Worm (Caenorhabditis elegans): Measurements from ENCODE around the gene iars-1.

The iars-1 gene

DNA sequence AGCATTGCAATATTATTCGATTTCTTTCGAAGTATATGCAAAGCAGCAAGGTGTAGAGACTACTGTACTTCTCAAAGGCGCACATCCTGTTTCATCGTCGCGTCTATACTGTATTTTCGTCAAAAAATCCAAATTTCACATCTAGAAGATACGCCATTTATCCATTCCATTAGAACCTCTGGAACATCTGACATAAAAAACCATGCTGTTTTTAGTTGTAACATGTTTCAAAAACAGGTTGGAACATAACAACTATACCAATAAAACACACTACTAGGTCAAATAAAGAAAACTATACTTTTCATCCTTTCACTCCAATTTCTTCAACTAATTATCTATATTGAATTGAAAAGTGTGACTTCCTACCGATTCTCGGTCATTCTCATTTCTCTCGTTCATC is 8.1 kb upstream of the iars-1 start, which contains the start of gene ugt-59:
Gene ugt-59, plus strand, starts transcription at position 301 of the 400 bp plus-strand sequence.
- TF ChIP-seq skn-1 (tag; optimal IDR thresholded peaks at IDR 0.05) (no peak), egl-5 (tag; optimal IDR thresholded peaks at IDR 0.05) (no peak), pha-4 (tag; optimal IDR thresholded peaks at IDR 0.05) (no peak), nhr-237 (tag; optimal IDR thresholded peaks at IDR 0.05) (no peak), fos-1 (tag; optimal IDR thresholded peaks at IDR 0.05) (no peak), aly-2 (tag; optimal IDR thresholded peaks at IDR 0.05) (no peak)

DNA sequence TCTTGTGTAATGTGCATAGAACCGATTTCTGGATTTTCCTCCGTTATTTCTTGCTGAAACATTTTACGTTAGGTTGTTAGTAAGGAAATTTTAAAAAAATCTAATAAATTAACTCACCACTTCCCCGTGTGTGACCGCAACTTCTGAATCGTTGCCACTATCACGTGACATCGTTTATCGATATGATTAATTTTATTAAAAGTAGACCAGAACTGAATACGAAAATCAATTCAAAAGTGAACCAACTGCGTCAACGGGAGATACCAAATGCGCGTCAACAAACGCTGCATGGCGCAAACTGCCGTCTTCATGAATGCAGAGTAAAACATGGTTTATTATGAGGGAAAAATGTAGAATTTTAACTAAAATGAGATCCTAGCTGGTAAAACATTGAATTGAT is 2.4 kb upstream of the iars-1 start, which contains the start of gene sir-2.1:
Gene sir-2.1, minus strand, starts transcription at position 212 of the 400 bp plus-strand sequence.
- TF ChIP-seq nhr-76 (tag; optimal IDR thresholded peaks at IDR 0.05) (no peak), lin-15B (tag; optimal IDR thresholded peaks at IDR 0.05) (peak; percentile 58), nhr-12 (tag; optimal IDR thresholded peaks at IDR 0.05) (no peak), ceh-28 (tag; optimal IDR thresholded peaks at IDR 0.05) (peak; percentile 31), egl-27 (tag; optimal IDR thresholded peaks at IDR 0.05) (no peak), pha-4 (tag; optimal IDR thresholded peaks at IDR 0.05) (peak; percentile 47), nhr-11 (tag; optimal IDR thresholded peaks at IDR 0.05) (no peak), pqm-1 (tag; optimal IDR thresholded peaks at IDR 0.05) (no peak), nhr-28 (tag; optimal IDR thresholded peaks at IDR 0.05) (no peak), fos-1 (tag; optimal IDR thresholded peaks at IDR 0.05) (no peak), jun-1 (tag; optimal IDR thresholded peaks at IDR 0.05) (peak; percentile 2), zag-1 (tag; optimal IDR thresholded peaks at IDR 0.05) (no peak), nhr-25 (tag; optimal IDR thresholded peaks at IDR 0.05) (peak; percentile 9), ceh-16 (tag; optimal IDR thresholded peaks at IDR 0.05) (no peak), ztf-4 (tag; optimal IDR thresholded peaks at IDR 0.05) (no peak), lin-39 (tag; optimal IDR thresholded peaks at IDR 0.05) (peak; percentile 27), elt-2 (tag; optimal IDR thresholded peaks at IDR 0.05) (peak; percentile 32), elt-3 (tag; optimal IDR thresholded peaks at IDR 0.05) (no peak), lsy-12 (tag; optimal IDR thresholded peaks at IDR 0.05) (peak; percentile 54), sea-2 (GFP tag; optimal IDR thresholded peaks at IDR 0.05) (no peak), fkh-10 (GFP tag; optimal IDR thresholded peaks at IDR 0.05) (no peak), ztf-11 (tag; optimal IDR thresholded peaks at IDR 0.05) (no peak), egl-5 (tag; optimal IDR thresholded peaks at IDR 0.05) (no peak), nfya-1 (tag; optimal IDR thresholded peaks at IDR 0.05; ENCODE audit: insufficient read depth) (peak; percentile 26), ama-1 (optimal IDR thresholded peaks at IDR 0.05) (peak; percentile 59), daf-12 (tag; optimal IDR thresholded peaks at IDR 0.05) (no peak), fkh-2 (tag; optimal IDR thresholded peaks at IDR 0.05) (no peak), skn-1 (tag; optimal IDR thresholded peaks at IDR 0.05) (no peak), snpc-4 (tag; optimal IDR thresholded peaks at IDR 0.05) (peak; percentile 33), ceh-82 (tag; optimal IDR thresholded peaks at IDR 0.05) (no peak), unc-62 (GFP tag; optimal IDR thresholded peaks at IDR 0.05) (no peak), mdl-1 (tag; optimal IDR thresholded peaks at IDR 0.05) (no peak), ZK546.5 (tag; optimal IDR thresholded peaks at IDR 0.05) (no peak), tbx-2 (tag; optimal IDR thresholded peaks at IDR 0.05) (no peak), eor-1 (tag; optimal IDR thresholded peaks at IDR 0.05) (no peak), nhr-67 (tag; optimal IDR thresholded peaks at IDR 0.05) (no peak), nhr-23 (tag; optimal IDR thresholded peaks at IDR 0.05) (peak; percentile 55), aly-2 (tag; optimal IDR thresholded peaks at IDR 0.05) (no peak), elt-1 (tag; optimal IDR thresholded peaks at IDR 0.05) (no peak), nhr-43 (tag; optimal IDR thresholded peaks at IDR 0.05; ENCODE audit: poor library complexity, severe bottlenecking) (peak; percentile 13), hmg-11 (tag; optimal IDR thresholded peaks at IDR 0.05) (no peak), R02D3.7 (tag; optimal IDR thresholded peaks at IDR 0.05) (no peak), unc-39 (tag; optimal IDR thresholded peaks at IDR 0.05) (no peak), ceh-9 (tag; optimal IDR thresholded peaks at IDR 0.05) (no peak), mml-1 (tag; optimal IDR thresholded peaks at IDR 0.05) (no peak), nhr-237 (tag; optimal IDR thresholded peaks at IDR 0.05) (no peak), nhr-77 (tag; optimal IDR thresholded peaks at IDR 0.05) (no peak)
